Fruit fly (Drosophila melanogaster): ENCODE results near the gene Pburs.

DNA sequence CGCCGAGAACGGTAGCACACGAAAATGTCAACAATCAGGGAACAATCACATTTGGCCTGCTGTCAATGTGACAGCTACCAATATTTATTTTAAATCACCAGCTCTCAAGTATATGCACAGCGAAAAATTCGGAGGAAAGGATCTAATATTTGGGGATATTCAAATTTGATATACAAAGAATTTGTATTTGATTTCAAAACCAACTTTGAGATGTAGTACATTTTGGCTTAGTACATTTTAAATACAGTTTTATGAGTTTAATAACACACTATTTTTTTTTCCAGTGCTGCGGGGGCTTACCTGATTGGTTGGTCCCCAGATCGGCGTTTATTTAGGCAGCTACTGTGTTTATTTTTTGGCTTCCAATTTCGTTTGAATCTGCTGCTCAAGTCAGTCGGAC is 43.9 kb upstream of the Pburs start:
- TF ChIP-seq Mio (GFP tag; optimal IDR thresholded peaks at IDR 0.05), result no peak
- no peak for TF ChIP-seq Abd-B (GFP tag; optimal IDR thresholded peaks at IDR 0.05)
- no peak for TF ChIP-seq lola (GFP tag; optimal IDR thresholded peaks at IDR 0.05)
- TF ChIP-seq Jra (GFP tag; optimal IDR thresholded peaks at IDR 0.05), result peak; percentile 67

Data from whole organism, wandering third instar larva.